Fruit fly (Drosophila melanogaster): ENCODE measurements around the gene Paics.

The Paics gene

dm6 chrX:12740441-12740840, 20.0 kb downstream of the Paics start:
- no peak for TF ChIP-seq CG17801 (GFP tag; optimal IDR thresholded peaks at IDR 0.05; ENCODE audit: partially characterized antibody)

- no peak for TF ChIP-seq CG17801 (GFP tag; optimal IDR thresholded peaks at IDR 0.05; ENCODE audit: partially characterized antibody)
Measured at dm6 chrX:12739789-12740188, 20.6 kb downstream of the Paics start.

dm6 chrX:12739047-12739446, 21.4 kb downstream of the Paics start:
- peak; percentile 39 for TF ChIP-seq CG17801 (GFP tag; optimal IDR thresholded peaks at IDR 0.05; ENCODE audit: partially characterized antibody)

- TF ChIP-seq CG17801 (GFP tag; optimal IDR thresholded peaks at IDR 0.05; ENCODE audit: partially characterized antibody) = peak; percentile 61
Measured at dm6 chrX:12737735-12738390, 22.6 kb downstream of the Paics start.

dm6 chrX:12737057-12737734, 23.2 kb downstream of the Paics start:
- TF ChIP-seq CG17801 (GFP tag; optimal IDR thresholded peaks at IDR 0.05; ENCODE audit: partially characterized antibody) = peak; percentile 80

- peak; percentile 81 for TF ChIP-seq CG17801 (GFP tag; optimal IDR thresholded peaks at IDR 0.05; ENCODE audit: partially characterized antibody)
Measured at dm6 chrX:12735478-12736428, 24.7 kb downstream of the Paics start.

- peak; percentile 93 for TF ChIP-seq CG17801 (GFP tag; optimal IDR thresholded peaks at IDR 0.05; ENCODE audit: partially characterized antibody)
Measured at dm6 chrX:12734710-12735462, 25.5 kb downstream of the Paics start.

- TF ChIP-seq CG17801 (GFP tag; optimal IDR thresholded peaks at IDR 0.05; ENCODE audit: partially characterized antibody) = no peak
Measured at dm6 chrX:12734354-12734709, 26.1 kb downstream of the Paics start.

dm6 chrX:12733770-12734189, 26.6 kb downstream of the Paics start:
- TF ChIP-seq CG17801 (GFP tag; optimal IDR thresholded peaks at IDR 0.05; ENCODE audit: partially characterized antibody) = no peak

- no peak for TF ChIP-seq CG17801 (GFP tag; optimal IDR thresholded peaks at IDR 0.05; ENCODE audit: partially characterized antibody)
Measured at dm6 chrX:12732486-12732885, 27.9 kb downstream of the Paics start.

- TF ChIP-seq CG17801 (GFP tag; optimal IDR thresholded peaks at IDR 0.05; ENCODE audit: partially characterized antibody) = no peak
Measured at dm6 chrX:12731077-12731476, 29.3 kb downstream of the Paics start.

dm6 chrX:12727642-12728228, 32.7 kb downstream of the Paics start:
- TF ChIP-seq CG17801 (GFP tag; optimal IDR thresholded peaks at IDR 0.05; ENCODE audit: partially characterized antibody) = peak; percentile 48

- peak; percentile 92 for TF ChIP-seq CG17801 (GFP tag; optimal IDR thresholded peaks at IDR 0.05; ENCODE audit: partially characterized antibody)
Measured at dm6 chrX:12725187-12725919, 35.1 kb downstream of the Paics start.

Measured in ovary, adult (tissue).